Worm (Caenorhabditis elegans): ENCODE results near the gene nspc-20.

- no peak for TF ChIP-seq ceh-31 (tag; optimal IDR thresholded peaks at IDR 0.05)
- TF ChIP-seq lin-11 (tag; optimal IDR thresholded peaks at IDR 0.05): no peak
- TF ChIP-seq pha-4 (tag; optimal IDR thresholded peaks at IDR 0.05): no peak
- no peak for TF ChIP-seq dmd-4 (tag; optimal IDR thresholded peaks at IDR 0.05; ENCODE audit: borderline replicate concordance)
- no peak for TF ChIP-seq tbx-7 (tag; optimal IDR thresholded peaks at IDR 0.05)
Observed at ce11 chrX:14545543-14545942, 15.5 kb upstream of the nspc-20 start, which contains the start of gene enri-2.
